Worm (Caenorhabditis elegans): ENCODE results near the gene Y73B6BL.29.

DNA sequence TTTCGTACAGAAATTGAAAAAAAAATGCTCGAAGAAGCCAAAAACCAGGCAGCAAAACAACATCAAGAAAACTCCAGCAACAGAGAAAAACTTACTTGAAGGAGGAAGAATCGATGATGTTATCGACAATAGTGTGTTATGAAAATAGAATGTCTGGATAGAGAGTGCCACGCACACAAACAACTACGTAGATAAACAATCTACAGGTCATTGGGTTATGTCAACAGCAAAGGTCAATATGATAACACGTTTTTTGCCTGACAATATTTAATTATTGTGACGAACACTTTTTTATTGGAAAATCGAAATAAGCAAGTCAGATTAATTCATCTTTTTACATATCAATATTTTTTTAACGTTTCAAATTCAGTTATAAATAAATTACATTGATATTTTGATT, 42.3 kb upstream of the Y73B6BL.29 start, which contains the start of gene sams-5:
- TF ChIP-seq ama-1 (optimal IDR thresholded peaks at IDR 0.05) (no peak), tbx-11 (GFP tag; IDR thresholded peaks at IDR 0.05) (no peak), B0310.2 (tag; optimal IDR thresholded peaks at IDR 0.05) (no peak), hnd-1 (tag; optimal IDR thresholded peaks at IDR 0.05) (no peak), aly-1 (tag; optimal IDR thresholded peaks at IDR 0.05) (no peak), ets-7 (tag; optimal IDR thresholded peaks at IDR 0.05) (no peak)

Data from whole organism, early embryonic.